Fruit fly (Drosophila melanogaster): ENCODE results near the gene Traf6.
A peak's percentile ranks its signal among the peaks of the same experiment; 100 is the strongest.

Gene Traf6

DNA sequence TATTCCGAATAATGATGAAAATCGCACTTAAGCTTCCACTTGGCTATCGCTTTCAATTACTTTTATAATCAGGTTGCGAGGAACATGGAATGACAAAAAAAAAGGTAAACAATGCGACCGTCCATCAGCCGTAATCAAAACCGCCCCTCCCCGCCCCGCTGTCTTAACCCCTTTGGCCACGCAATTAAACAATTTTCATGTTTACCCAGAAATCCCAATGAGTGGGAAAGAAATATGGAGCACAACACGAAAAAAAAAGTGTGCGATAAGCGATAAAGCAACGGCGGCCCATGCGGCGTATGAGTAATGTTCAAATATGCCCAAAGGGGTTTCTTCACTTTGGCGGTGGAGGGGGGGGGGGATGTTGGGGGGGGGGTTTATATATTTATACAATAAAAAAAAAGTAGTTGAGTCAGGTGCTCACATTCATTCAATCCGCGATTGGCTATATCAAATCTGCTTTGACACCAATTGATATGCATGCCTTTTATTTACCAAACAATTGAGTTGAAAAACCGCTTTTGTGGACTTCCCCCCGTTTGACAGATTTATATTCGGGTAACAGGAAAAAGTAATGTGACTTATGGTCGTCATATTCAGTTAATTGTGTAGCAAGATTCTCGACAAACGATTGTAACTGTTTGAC is 41.9 kb upstream of the Traf6 start (continued):
- TF ChIP-seq sc (optimal IDR thresholded peaks at IDR 0.05) (no peak), sc (GFP tag; optimal IDR thresholded peaks at IDR 0.05) (no peak), CG12299 (tag; optimal IDR thresholded peaks at IDR 0.05) (peak; percentile 5), CG17802 (tag; optimal IDR thresholded peaks at IDR 0.05) (no peak), Rfx (GFP tag; IDR thresholded peaks at IDR 0.05) (peak; percentile 29; the same call in 1 of the 2 replicates), CG12942 (GFP tag; optimal IDR thresholded peaks at IDR 0.05) (no peak), cato (GFP tag; optimal IDR thresholded peaks at IDR 0.05; ENCODE audit: borderline replicate concordance) (no peak), prd (optimal IDR thresholded peaks at IDR 0.05) (no peak), prd (GFP tag; IDR thresholded peaks at IDR 0.05) (no peak), CG17385 (GFP tag; optimal IDR thresholded peaks at IDR 0.05) (no peak), Gug (GFP tag; IDR thresholded peaks at IDR 0.05) (no peak), cg (GFP tag; optimal IDR thresholded peaks at IDR 0.05) (no peak), pita (GFP tag; optimal IDR thresholded peaks at IDR 0.05) (no peak), row (GFP tag; IDR thresholded peaks at IDR 0.05) (no peak), crol (GFP tag; IDR thresholded peaks at IDR 0.05) (peak; percentile 90), CG9797 (GFP tag; optimal IDR thresholded peaks at IDR 0.05) (no peak), Six4 (GFP tag; optimal IDR thresholded peaks at IDR 0.05) (no peak), Neu2 (GFP tag; optimal IDR thresholded peaks at IDR 0.05; ENCODE audit: borderline replicate concordance) (no peak), CG17912 (GFP tag; optimal IDR thresholded peaks at IDR 0.05) (peak; percentile 15), CrebB (tag; optimal IDR thresholded peaks at IDR 0.05) (no peak), Ada2b (GFP tag; IDR thresholded peaks at IDR 0.05) (no peak), odd (GFP tag; optimal IDR thresholded peaks at IDR 0.05) (peak; percentile 24), Asciz (GFP tag; optimal IDR thresholded peaks at IDR 0.05) (no peak), CG4854 (GFP tag; optimal IDR thresholded peaks at IDR 0.05) (no peak), crc (GFP tag; optimal IDR thresholded peaks at IDR 0.05) (no peak), CG17568 (GFP tag; optimal IDR thresholded peaks at IDR 0.05) (no peak), bigmax (GFP tag; optimal IDR thresholded peaks at IDR 0.05) (no peak), Ets65A (GFP tag) (no peak), Lim3 (GFP tag; IDR thresholded peaks at IDR 0.05) (no peak; the same call in 1 of the 2 replicates), salm (tag; optimal IDR thresholded peaks at IDR 0.05) (peak; percentile 4), kah (GFP tag; optimal IDR thresholded peaks at IDR 0.05) (no peak), GATAe (GFP tag; conservative IDR thresholded peaks at IDR 0.05) (peak; percentile 81), emc (GFP tag; optimal IDR thresholded peaks at IDR 0.05) (no peak), CG43689 (GFP tag; IDR thresholded peaks at IDR 0.05) (no peak), mam (GFP tag; optimal IDR thresholded peaks at IDR 0.05) (no peak), ap (GFP tag; IDR thresholded peaks at IDR 0.05) (no peak), sd (tag; optimal IDR thresholded peaks at IDR 0.05) (peak; percentile 90), mirr (GFP tag; optimal IDR thresholded peaks at IDR 0.05) (peak; percentile 92), Optix (GFP tag; IDR thresholded peaks at IDR 0.05) (no peak), Mrtf (GFP tag; IDR thresholded peaks at IDR 0.05) (no peak), MTF-1 (GFP tag; optimal IDR thresholded peaks at IDR 0.05; ENCODE audit: borderline replicate concordance) (no peak), CG8290 (GFP tag; optimal IDR thresholded peaks at IDR 0.05) (no peak), CG8290 (tag; optimal IDR thresholded peaks at IDR 0.05) (no peak), br (optimal IDR thresholded peaks at IDR 0.05) (no peak), schlank (tag; optimal IDR thresholded peaks at IDR 0.05) (peak; percentile 6), CG14710 (tag; optimal IDR thresholded peaks at IDR 0.05) (no peak), chinmo (GFP tag; IDR thresholded peaks at IDR 0.05; ENCODE audit: partially characterized antibody) (0 out of 4 replicates have a peak, but pooled peaks have one; percentile 14), Mad (GFP tag; optimal IDR thresholded peaks at IDR 0.05) (no peak), HLHmδ (GFP tag; optimal IDR thresholded peaks at IDR 0.05) (no peak), cad (GFP tag; optimal IDR thresholded peaks at IDR 0.05) (no peak), CG12236 (GFP tag; optimal IDR thresholded peaks at IDR 0.05) (no peak), ranshi (GFP tag; IDR thresholded peaks at IDR 0.05) (no peak)

All from whole organism, embryonic.